Fruit fly (Drosophila melanogaster): ENCODE data around the gene Rh6.

dm6 chr3R:15448657-15449056 is 34.3 kb upstream of the Rh6 start:
- no peak for TF ChIP-seq Nf-YB (GFP tag; optimal IDR thresholded peaks at IDR 0.05)
- TF ChIP-seq psq (GFP tag; optimal IDR thresholded peaks at IDR 0.05) = no peak
- no peak for TF ChIP-seq cato (GFP tag; optimal IDR thresholded peaks at IDR 0.05; ENCODE audit: borderline replicate concordance)
- no peak for TF ChIP-seq Meics (GFP tag; optimal IDR thresholded peaks at IDR 0.05)
- TF ChIP-seq slou (GFP tag; optimal IDR thresholded peaks at IDR 0.05) = no peak
- no peak for TF ChIP-seq dan (GFP tag; IDR thresholded peaks at IDR 0.05)
- TF ChIP-seq Hr78 (GFP tag; optimal IDR thresholded peaks at IDR 0.05) = no peak
- no peak for TF ChIP-seq CG13123 (GFP tag; optimal IDR thresholded peaks at IDR 0.05)
- TF ChIP-seq ac (GFP tag; optimal IDR thresholded peaks at IDR 0.05) = no peak
- TF ChIP-seq Hr39 (optimal IDR thresholded peaks at IDR 0.05) = no peak
- TF ChIP-seq gcm2 (GFP tag; optimal IDR thresholded peaks at IDR 0.05) = no peak
- TF ChIP-seq NC2α (GFP tag; optimal IDR thresholded peaks at IDR 0.05) = no peak
- TF ChIP-seq vnd (GFP tag; IDR thresholded peaks at IDR 0.05; ENCODE audit: partially characterized antibody) = no peak
- TF ChIP-seq dm (GFP tag; optimal IDR thresholded peaks at IDR 0.05) = no peak
